Worm (Caenorhabditis elegans) whole organism, L4 larva: ENCODE results near the gene K09A9.6.

ENCODE experiments used
- F26F4.8 ChIP-seq: fragments of 200-800 bp; sonication (Bioruptor generic); conservative IDR thresholded peaks from 2 replicates; pipeline ENCODE4 v1.3.6; 2022; ENCODE audit warnings: missing genetic modification characterization, missing compliant biosample characterization
- F37D6.2 ChIP-seq: sonication (generic microtip); optimal IDR thresholded peaks from 2 replicates; lab custom pipeline; 2016; ENCODE audit warnings: mild to moderate bottlenecking, missing genetic modification characterization, missing compliant biosample characterization
- F49E8.2 ChIP-seq: sonication (generic microtip); optimal IDR thresholded peaks from 2 replicates; lab custom pipeline; 2016; ENCODE audit warnings: missing compliant biosample characterization, mild to moderate bottlenecking, missing genetic modification characterization, borderline replicate concordance
- T20F7.1 ChIP-seq: fragments of 200-800 bp; sonication (Bioruptor generic); optimal IDR thresholded peaks from 2 replicates; lab custom pipeline; 2018; ENCODE audit warnings: mild to moderate bottlenecking, missing genetic modification characterization, missing compliant biosample characterization
- T26A8.4 ChIP-seq: fragments of 200-800 bp; sonication (Bioruptor generic); IDR thresholded peaks from 2 replicates; pipeline ENCODE4 v1.3.6; 2022; ENCODE audit warnings: missing genetic modification characterization, missing compliant biosample characterization
- Y105C5A.15 ChIP-seq: fragments of 200-800 bp; sonication (Bioruptor generic); IDR thresholded peaks from 2 replicates; pipeline ENCODE4 v1.3.6; 2022; ENCODE audit warnings: missing genetic modification characterization, missing compliant biosample characterization
- ZK546.5 ChIP-seq, 2 experiments: sonication (generic microtip); optimal IDR thresholded peaks; 2 replicates each; lab custom pipeline; 2017; ENCODE audit warnings: missing biosample characterization in 2 of 2, missing genetic modification characterization in 2 of 2
- ceh-32 ChIP-seq: sonication (generic microtip); optimal IDR thresholded peaks from 2 replicates; lab custom pipeline; 2016; ENCODE audit warnings: mild to moderate bottlenecking, missing genetic modification characterization, missing compliant biosample characterization; ENCODE audit not compliant: poor library complexity
- ceh-44 ChIP-seq: fragments of 200-800 bp; sonication (Bioruptor generic); IDR thresholded peaks from 2 replicates; pipeline ENCODE4 v1.3.6; 2022; ENCODE audit warnings: missing genetic modification reagents, missing genetic modification characterization, missing compliant biosample characterization
- ceh-62 ChIP-seq: sonication (generic microtip); optimal IDR thresholded peaks from 2 replicates; lab custom pipeline; 2017; ENCODE audit warnings: missing biosample characterization, missing genetic modification characterization
- ceh-82 ChIP-seq: sonication (generic microtip); optimal IDR thresholded peaks from 2 replicates; lab custom pipeline; 2017; ENCODE audit warnings: missing biosample characterization, missing genetic modification characterization
- daf-12 ChIP-seq: fragments of 150-350 bp; optimal IDR thresholded peaks from 2 replicates; lab custom pipeline; 2014; ENCODE audit warnings: missing biosample characterization, missing genetic modification reagents, missing genetic modification characterization
- daf-16 ChIP-seq, 3 experiments: sonication (generic microtip); optimal IDR thresholded peaks; 2 replicates each; lab custom pipeline; 2016 to 2017; ENCODE audit warnings: missing genetic modification characterization in 3 of 3, missing genetic modification reagents in 3 of 3, mild to moderate bottlenecking in 2 of 3, missing compliant biosample characterization in 2 of 3, missing biosample characterization in 1 of 3, moderate library complexity in 1 of 3
- dmd-6 ChIP-seq: fragments of 200-800 bp; sonication (Bioruptor generic); IDR thresholded peaks from 2 replicates; pipeline ENCODE4 v1.3.6; 2022; ENCODE audit warnings: missing genetic modification reagents, missing genetic modification characterization, missing compliant biosample characterization
- dmd-8 ChIP-seq: fragments of 200-800 bp; sonication (Bioruptor generic); IDR thresholded peaks from 2 replicates; pipeline ENCODE4 v1.3.6; 2022; ENCODE audit warnings: missing genetic modification characterization, missing compliant biosample characterization
- dmd-9 ChIP-seq: fragments of 200-800 bp; sonication (Bioruptor generic); IDR thresholded peaks from 2 replicates; pipeline ENCODE4 v1.3.6; 2022; ENCODE audit warnings: missing genetic modification reagents, missing genetic modification characterization, missing compliant biosample characterization
- egl-43 ChIP-seq: fragments of 200-800 bp; sonication (Bioruptor generic); IDR thresholded peaks from 2 replicates; pipeline ENCODE4 v1.3.6; 2022; ENCODE audit warnings: missing genetic modification reagents, missing genetic modification characterization, missing compliant biosample characterization
- fkh-10 ChIP-seq: fragments of 150-350 bp; optimal IDR thresholded peaks from 2 replicates; lab custom pipeline; 2014; ENCODE audit warnings: missing biosample characterization, missing genetic modification reagents, missing genetic modification characterization
- hif-1 ChIP-seq, 2 experiments: sonication (generic microtip); optimal IDR thresholded peaks; 2 replicates each; lab custom pipeline; 2016 to 2017; ENCODE audit warnings: missing compliant biosample characterization in 2 of 2, missing genetic modification characterization in 2 of 2, missing genetic modification reagents in 2 of 2, missing genotype in 2 of 2, mild to moderate bottlenecking in 1 of 2
- hlh-11 ChIP-seq: fragments of 200-800 bp; sonication (Bioruptor generic); optimal IDR thresholded peaks from 2 replicates; lab custom pipeline; 2018; ENCODE audit warnings: mild to moderate bottlenecking, missing genetic modification characterization, missing compliant biosample characterization
- hmg-1.1 ChIP-seq: fragments of 200-800 bp; sonication (Bioruptor generic); IDR thresholded peaks from 2 replicates; pipeline ENCODE4 v1.3.6; 2022; ENCODE audit warnings: missing genetic modification reagents, missing genetic modification characterization, missing compliant biosample characterization
- jun-1 ChIP-seq: fragments of 150-350 bp; optimal IDR thresholded peaks from 2 replicates; lab custom pipeline; 2014; ENCODE audit warnings: missing biosample characterization, missing genetic modification reagents, missing genetic modification characterization
- lin-13 ChIP-seq: fragments of 150-350 bp; optimal IDR thresholded peaks from 2 replicates; lab custom pipeline; 2014; ENCODE audit warnings: missing biosample characterization, missing genetic modification reagents, missing genetic modification characterization
- lin-29 ChIP-seq: fragments of 200-800 bp; sonication (Bioruptor generic); IDR thresholded peaks from 2 replicates; pipeline ENCODE4 v1.3.6; 2022; ENCODE audit warnings: missing genetic modification reagents, missing genetic modification characterization, missing compliant biosample characterization
- lsy-2 ChIP-seq, 2 experiments: fragments of 150-350 bp in 1 of 2; sonication (generic microtip) in 1 of 2; optimal IDR thresholded peaks; 2 replicates each; lab custom pipeline; 2014 to 2017; ENCODE audit warnings: missing biosample characterization in 2 of 2, missing genetic modification characterization in 2 of 2
- madf-5 ChIP-seq, 2 experiments: fragments of 200-800 bp; sonication (Bioruptor generic); IDR thresholded peaks; 2 replicates each; pipeline ENCODE4 v1.3.6; 2022; ENCODE audit warnings: missing compliant biosample characterization in 2 of 2, missing genetic modification characterization in 2 of 2
- madf-9 ChIP-seq: fragments of 200-800 bp; sonication (Bioruptor generic); conservative IDR thresholded peaks from 2 replicates; pipeline ENCODE4 v1.3.6; 2022; ENCODE audit warnings: missing genetic modification reagents, missing genetic modification characterization, missing compliant biosample characterization
- mxl-3 ChIP-seq: fragments of 200-800 bp; sonication (Bioruptor generic); optimal IDR thresholded peaks from 2 replicates; lab custom pipeline; 2018; ENCODE audit warnings: mild to moderate bottlenecking, missing genetic modification characterization, missing compliant biosample characterization
- nhr-11 ChIP-seq: fragments of 150-350 bp; optimal IDR thresholded peaks from 2 replicates; lab custom pipeline; 2014; ENCODE audit warnings: missing biosample characterization, missing genetic modification characterization
- nhr-237 ChIP-seq: sonication (generic microtip); optimal IDR thresholded peaks from 2 replicates; lab custom pipeline; 2017; ENCODE audit warnings: missing biosample characterization, missing genetic modification characterization
- nhr-25 ChIP-seq: sonication (generic microtip); optimal IDR thresholded peaks from 2 replicates; lab custom pipeline; 2017; ENCODE audit warnings: missing genetic modification characterization, mild to moderate bottlenecking, missing compliant biosample characterization, antibody characterized with exemption, moderate library complexity, borderline replicate concordance; ENCODE audit not compliant: insufficient read depth
- nhr-28 ChIP-seq: fragments of 150-350 bp; optimal IDR thresholded peaks from 2 replicates; lab custom pipeline; 2014; ENCODE audit warnings: missing biosample characterization, missing genetic modification characterization
- nhr-76 ChIP-seq: fragments of 150-350 bp; optimal IDR thresholded peaks from 2 replicates; lab custom pipeline; 2014; ENCODE audit warnings: missing biosample characterization, missing genetic modification characterization
- skn-1 ChIP-seq: fragments of 150-350 bp; optimal IDR thresholded peaks from 2 replicates; lab custom pipeline; 2014; ENCODE audit warnings: missing biosample characterization, missing genetic modification characterization
- snpc-1.2 ChIP-seq: fragments of 200-800 bp; sonication (Bioruptor generic); IDR thresholded peaks from 2 replicates; pipeline ENCODE4 v1.3.6; 2022; ENCODE audit warnings: missing genetic modification reagents, missing genetic modification characterization, missing compliant biosample characterization
- spr-1 ChIP-seq: sonication (generic microtip); optimal IDR thresholded peaks from 2 replicates; lab custom pipeline; 2016; ENCODE audit warnings: mild to moderate bottlenecking, missing genetic modification characterization, missing compliant biosample characterization
- tra-1 ChIP-seq: fragments of 200-800 bp; sonication (Bioruptor generic); IDR thresholded peaks from 2 replicates; pipeline ENCODE4 v1.3.6; 2022; ENCODE audit warnings: missing genetic modification reagents, missing genetic modification characterization, missing compliant biosample characterization
- unc-130 ChIP-seq: sonication (generic microtip); optimal IDR thresholded peaks from 2 replicates; lab custom pipeline; 2016; ENCODE audit warnings: missing genetic modification reagents, missing genetic modification characterization, missing compliant biosample characterization
- unc-62 ChIP-seq, 3 experiments: fragments of 150-350 bp in 1 of 3; sonication (generic microtip); optimal IDR thresholded peaks in 2 of 3; peaks in 1 of 3; 1 replicate in 1 of 3; 2 replicates in 2 of 3; lab custom pipeline; 2014 to 2017; ENCODE audit warnings: missing biosample characterization in 3 of 3, missing genetic modification characterization in 3 of 3, missing genetic modification reagents in 3 of 3, missing genotype in 1 of 3
- zfp-3 ChIP-seq: fragments of 200-800 bp; sonication (Bioruptor generic); conservative IDR thresholded peaks from 2 replicates; pipeline ENCODE4 v1.3.6; 2022; ENCODE audit warnings: missing genetic modification reagents, missing genetic modification characterization, missing compliant biosample characterization
- zip-2 ChIP-seq: fragments of 150-350 bp; optimal IDR thresholded peaks from 2 replicates; lab custom pipeline; 2014; ENCODE audit warnings: missing biosample characterization, missing genetic modification characterization
- ztf-7 ChIP-seq: fragments of 150-350 bp; optimal IDR thresholded peaks from 2 replicates; lab custom pipeline; 2014; ENCODE audit warnings: missing biosample characterization, missing genetic modification characterization

Gene K09A9.6

ce11 chrX:15630790-15631204 lies 53.8 kb downstream of the K09A9.6 start (continued):
- no peak for TF ChIP-seq dmd-9 (GFP tag; lab: Robert Waterston, UW)
- no peak for TF ChIP-seq daf-16 (GFP tag; optimal IDR thresholded peaks at IDR 0.05; lab: Kevin White, UChicago)
- TF ChIP-seq daf-16 (tag; optimal IDR thresholded peaks at IDR 0.05; lab: Kevin White, UChicago), result no peak
- no peak for TF ChIP-seq dmd-6
- TF ChIP-seq mxl-3 (GFP tag; lab: Kevin White, UChicago), result no peak
- TF ChIP-seq ceh-62 (tag; lab: Kevin White, UChicago), result no peak
- TF ChIP-seq ZK546.5 (tag; optimal IDR thresholded peaks at IDR 0.05; lab: Kevin White, UChicago), result no peak
- no peak for TF ChIP-seq snpc-1.2 (GFP tag; lab: Robert Waterston, UW)
- TF ChIP-seq nhr-11, result no peak
- TF ChIP-seq T20F7.1 (GFP tag; lab: Kevin White, UChicago), result no peak
- TF ChIP-seq lin-29 (GFP tag; lab: Robert Waterston, UW), result no peak
- peak; percentile 34 for TF ChIP-seq nhr-28
- TF ChIP-seq skn-1 (tag; lab: Kevin White, UChicago), result no peak
- TF ChIP-seq unc-62 (GFP tag; optimal IDR thresholded peaks at IDR 0.05 in 1 of 2; lab: Kevin White, UChicago), result peak in 1 of 2 experiments; percentile 89
- TF ChIP-seq unc-62 (tag; optimal IDR thresholded peaks at IDR 0.05; lab: Kevin White, UChicago), result no peak
- TF ChIP-seq zfp-3, result no peak
- TF ChIP-seq unc-130 (GFP tag; lab: Kevin White, UChicago), result no peak
- no peak for TF ChIP-seq jun-1 (tag; lab: Kevin White, UChicago)
- no peak for TF ChIP-seq nhr-25 (tag; lab: Kevin White, UChicago)
- no peak for TF ChIP-seq dmd-8 (GFP tag; lab: Robert Waterston, UW)
- no peak for TF ChIP-seq T26A8.4 (GFP tag; lab: Robert Waterston, UW)
- no peak for TF ChIP-seq ceh-32 (tag; lab: Kevin White, UChicago)
- no peak for TF ChIP-seq spr-1 (tag; lab: Kevin White, UChicago)
- TF ChIP-seq F49E8.2, result no peak
- TF ChIP-seq lin-13, result no peak
- no peak for TF ChIP-seq F37D6.2 (tag; lab: Kevin White, UChicago)
- no peak for TF ChIP-seq F26F4.8 (GFP tag; lab: Robert Waterston, UW)
- TF ChIP-seq tra-1 (GFP tag; lab: Robert Waterston, UW), result no peak
- TF ChIP-seq hmg-1.1, result peak; percentile 73
- no peak; the same call in 1 of the 2 replicates for TF ChIP-seq egl-43 (GFP tag; lab: Robert Waterston, UW)
- TF ChIP-seq fkh-10 (GFP tag; lab: Kevin White, UChicago), result peak; percentile 75
- no peak for TF ChIP-seq ztf-7 (tag; lab: Kevin White, UChicago)
- TF ChIP-seq madf-9, result no peak
- no peak for TF ChIP-seq ceh-44 (GFP tag; lab: Robert Waterston, UW)
- TF ChIP-seq zip-2 (tag; lab: Kevin White, UChicago), result no peak
- no peak for TF ChIP-seq nhr-76 (tag; lab: Kevin White, UChicago)
- no peak for TF ChIP-seq daf-12 (tag; lab: Kevin White, UChicago)
- TF ChIP-seq hif-1 (tag; optimal IDR thresholded peaks at IDR 0.05; lab: Kevin White, UChicago), result peak in 1 of 2 experiments; percentile 14
- no peak for TF ChIP-seq nhr-237 (tag; lab: Kevin White, UChicago)
- peak in 1 of 2 experiments; percentile 45 for TF ChIP-seq lsy-2 (tag; optimal IDR thresholded peaks at IDR 0.05; lab: Kevin White, UChicago)
- TF ChIP-seq hlh-11 (tag; lab: Kevin White, UChicago), result peak; percentile 22
- TF ChIP-seq madf-5 (GFP tag; IDR thresholded peaks at IDR 0.05; lab: Robert Waterston, UW), result no peak
- TF ChIP-seq ceh-82, result no peak
- TF ChIP-seq Y105C5A.15 (GFP tag; lab: Robert Waterston, UW), result no peak
- TF ChIP-seq, all 104 proteins: peak for 15
